Worm (Caenorhabditis elegans): ENCODE results near the gene srh-269.

DNA sequence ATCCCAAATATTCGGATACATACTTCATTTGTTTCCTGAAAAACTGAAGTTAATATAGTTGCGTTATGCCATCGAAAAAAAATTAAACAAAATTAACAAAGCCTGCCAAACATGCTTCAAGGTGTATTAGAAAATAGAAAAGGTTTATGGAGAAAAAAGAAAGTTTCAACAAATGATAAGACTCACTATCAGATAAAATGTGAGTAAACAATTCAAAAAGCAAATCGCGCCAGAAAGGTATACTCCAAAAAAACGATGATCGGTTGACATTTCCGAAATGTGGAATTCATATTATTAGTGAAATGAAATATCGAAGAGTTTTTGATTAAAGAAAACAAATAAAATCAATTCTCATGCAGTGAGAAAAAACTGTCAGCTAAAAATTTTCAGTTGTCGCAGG lies 29.0 kb upstream of the srh-269 start, which contains the start of gene Y70C5A.3:
- TF ChIP-seq unc-62 (GFP tag; optimal IDR thresholded peaks at IDR 0.05), result no peak
- TF ChIP-seq ztf-11 (tag; optimal IDR thresholded peaks at IDR 0.05), result no peak

All from whole organism, L2 larva.